Worm (Caenorhabditis elegans) whole organism, L4 larva: ENCODE measurements around the gene Y27F2A.9.

Source experiments
- F49E8.2 ChIP-seq: sonication (generic microtip); optimal IDR thresholded peaks from 2 replicates; lab custom pipeline; 2016; ENCODE audit warnings: missing compliant biosample characterization, mild to moderate bottlenecking, missing genetic modification characterization, borderline replicate concordance
- ZK546.5 ChIP-seq, 2 experiments: sonication (generic microtip); optimal IDR thresholded peaks; 2 replicates each; lab custom pipeline; 2017; ENCODE audit warnings: missing biosample characterization in 2 of 2, missing genetic modification characterization in 2 of 2
- ctbp-1 ChIP-seq: fragments of 200-800 bp; sonication (Bioruptor generic); IDR thresholded peaks from 2 replicates; pipeline ENCODE4 v1.3.6; 2022; ENCODE audit warnings: missing genetic modification reagents, missing genetic modification characterization, missing compliant biosample characterization
- jun-1 ChIP-seq: fragments of 150-350 bp; optimal IDR thresholded peaks from 2 replicates; lab custom pipeline; 2014; ENCODE audit warnings: missing biosample characterization, missing genetic modification reagents, missing genetic modification characterization
- lin-1 ChIP-seq: fragments of 200-800 bp; sonication (Bioruptor generic); IDR thresholded peaks from 2 replicates; pipeline ENCODE4 v1.3.6; 2022; ENCODE audit warnings: missing genetic modification reagents, missing genetic modification characterization, missing compliant biosample characterization
- lin-39 ChIP-seq: fragments of 150-350 bp; optimal IDR thresholded peaks from 2 replicates; lab custom pipeline; 2014; ENCODE audit warnings: missing biosample characterization, missing genetic modification reagents, missing genetic modification characterization
- lsy-2 ChIP-seq, 2 experiments: fragments of 150-350 bp in 1 of 2; sonication (generic microtip) in 1 of 2; optimal IDR thresholded peaks; 2 replicates each; lab custom pipeline; 2014 to 2017; ENCODE audit warnings: missing biosample characterization in 2 of 2, missing genetic modification characterization in 2 of 2
- mdl-1 ChIP-seq, 2 experiments: fragments of 150-350 bp in 1 of 2; sonication (generic microtip) in 1 of 2; optimal IDR thresholded peaks; 2 replicates each; lab custom pipeline; 2014 to 2017; ENCODE audit warnings: missing biosample characterization in 2 of 2, missing genetic modification characterization in 2 of 2
- zag-1 ChIP-seq: fragments of 150-350 bp; optimal IDR thresholded peaks from 2 replicates; lab custom pipeline; 2014; ENCODE audit warnings: missing biosample characterization, missing genetic modification characterization

DNA sequence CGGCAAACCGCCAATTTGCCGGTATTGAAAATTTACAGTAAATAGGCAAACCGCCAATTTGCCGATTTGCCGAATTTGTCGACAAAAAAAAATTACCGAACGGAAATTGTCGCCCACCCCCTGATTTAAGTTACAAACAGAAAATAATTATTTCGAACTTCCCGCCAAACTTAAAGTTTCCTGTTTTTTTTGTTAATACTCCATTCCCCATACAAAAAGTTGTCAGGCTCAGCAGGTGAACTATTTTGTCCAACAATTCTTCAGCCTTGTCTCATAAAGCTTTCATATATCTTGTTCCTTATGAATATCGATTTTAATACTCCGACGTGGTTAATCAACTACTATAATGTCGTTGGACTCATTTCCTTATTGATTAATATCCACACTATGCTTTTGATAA is 12.0 kb upstream of the Y27F2A.9 start, which contains the start of gene sri-50:
- TF ChIP-seq ctbp-1 (no peak), lsy-2 (tag; optimal IDR thresholded peaks at IDR 0.05; lab: Kevin White, UChicago) (no peak), lin-39 (tag; lab: Kevin White, UChicago) (no peak), F49E8.2 (tag; lab: Kevin White, UChicago) (no peak), jun-1 (tag; lab: Kevin White, UChicago) (no peak), mdl-1 (tag; optimal IDR thresholded peaks at IDR 0.05; lab: Kevin White, UChicago) (no peak), ZK546.5 (tag; optimal IDR thresholded peaks at IDR 0.05; lab: Kevin White, UChicago) (no peak), zag-1 (tag; lab: Kevin White, UChicago) (no peak), lin-1 (GFP tag; lab: Robert Waterston, UW) (no peak)
